Fruit fly (Drosophila melanogaster) whole organism, embryonic: ENCODE measurements around the gene alpha-Est9.

Experiments used
- CG10543 ChIP-seq: fragments of 200-800 bp; sonication (Bioruptor generic); optimal IDR thresholded peaks from 3 replicates; lab custom pipeline; 2017; ENCODE audit warnings: missing biosample characterization, mild to moderate bottlenecking, missing genetic modification characterization, moderate library complexity
- CG10979 ChIP-seq: fragments of 200-800 bp; sonication (Bioruptor generic); optimal IDR thresholded peaks from 2 replicates; lab custom pipeline; 2018; ENCODE audit warnings: missing biosample characterization, mild to moderate bottlenecking, missing genetic modification characterization, moderate library complexity
- CG11085 ChIP-seq: fragments of 200-800 bp; sonication (Bioruptor generic); IDR thresholded peaks from 2 replicates; pipeline ENCODE4 v1.3.6; 2022; ENCODE audit warnings: missing biosample characterization, missing genetic modification characterization
- CG11398 ChIP-seq: fragments of 200-800 bp; sonication (Bioruptor generic); optimal IDR thresholded peaks from 2 replicates; lab custom pipeline; 2016; ENCODE audit warnings: missing biosample characterization, missing genetic modification characterization
- CG15269 ChIP-seq: fragments of 200-800 bp; sonication (Bioruptor generic); optimal IDR thresholded peaks from 2 replicates; lab custom pipeline; 2018; ENCODE audit warnings: missing biosample characterization, mild to moderate bottlenecking, missing genetic modification characterization, moderate library complexity
- CG15479 ChIP-seq: fragments of 200-800 bp; sonication (Bioruptor generic); optimal IDR thresholded peaks from 3 replicates; lab custom pipeline; 2019; ENCODE audit warnings: missing biosample characterization, mild to moderate bottlenecking, missing genetic modification characterization, moderate library complexity
- CG17186 ChIP-seq: fragments of 200-800 bp; sonication (Bioruptor generic); optimal IDR thresholded peaks from 3 replicates; lab custom pipeline; 2017; ENCODE audit warnings: missing biosample characterization, missing genetic modification reagents, missing genetic modification characterization
- CG17359 ChIP-seq: fragments of 200-800 bp; sonication (Bioruptor generic); optimal IDR thresholded peaks from 3 replicates; lab custom pipeline; 2018; ENCODE audit warnings: missing biosample characterization, mild to moderate bottlenecking, missing genetic modification characterization, moderate library complexity
- CG17385 ChIP-seq: fragments of 200-800 bp; sonication (Bioruptor generic); optimal IDR thresholded peaks from 3 replicates; lab custom pipeline; 2018; ENCODE audit warnings: missing biosample characterization, mild to moderate bottlenecking, missing genetic modification characterization
- CG18262 ChIP-seq: fragments of 200-800 bp; optimal IDR thresholded peaks from 3 replicates; lab custom pipeline; 2019; ENCODE audit warnings: missing biosample characterization, mild to moderate bottlenecking, missing genetic modification characterization, moderate library complexity
- CG2199 ChIP-seq: fragments of 200-800 bp; sonication (Bioruptor generic); IDR thresholded peaks from 3 replicates; pipeline ENCODE4 v1.3.6; 2022; ENCODE audit warnings: missing biosample characterization, missing genetic modification characterization
- CG2712 ChIP-seq: fragments of 200-800 bp; optimal IDR thresholded peaks from 3 replicates; lab custom pipeline; 2019; ENCODE audit warnings: missing biosample characterization, mild to moderate bottlenecking, missing genetic modification characterization, moderate library complexity
- CG31365 ChIP-seq: fragments of 200-800 bp; sonication (Bioruptor generic); optimal IDR thresholded peaks from 2 replicates; lab custom pipeline; 2018; ENCODE audit warnings: missing biosample characterization, mild to moderate bottlenecking, missing genetic modification characterization
- CG3407 ChIP-seq: fragments of 200-800 bp; sonication (Bioruptor generic); optimal IDR thresholded peaks from 2 replicates; lab custom pipeline; 2018; ENCODE audit warnings: missing biosample characterization, mild to moderate bottlenecking, missing genetic modification characterization
- CG34224 ChIP-seq: fragments of 200-800 bp; sonication (Bioruptor generic); IDR thresholded peaks from 3 replicates; pipeline ENCODE4 v1.3.6; 2022; ENCODE audit warnings: missing biosample characterization, missing genetic modification characterization; ENCODE audit not compliant: partially characterized antibody
- CG34376 ChIP-seq: fragments of 200-800 bp; sonication (Bioruptor generic); optimal IDR thresholded peaks from 2 replicates; lab custom pipeline; 2018; ENCODE audit warnings: missing biosample characterization, mild to moderate bottlenecking, missing genetic modification characterization
- CG3838 ChIP-seq: fragments of 200-800 bp; sonication (Bioruptor generic); optimal IDR thresholded peaks from 3 replicates; lab custom pipeline; 2016; ENCODE audit warnings: missing biosample characterization, missing genetic modification characterization
- CG3847 ChIP-seq: fragments of 200-800 bp; sonication (Bioruptor generic); IDR thresholded peaks from 2 replicates; pipeline ENCODE4 v1.3.6; 2022; ENCODE audit warnings: missing biosample characterization, missing genetic modification characterization
- CG43689 ChIP-seq: fragments of 200-800 bp; sonication (Bioruptor generic); IDR thresholded peaks from 2 replicates; pipeline ENCODE4 v1.3.6; 2022; ENCODE audit warnings: missing biosample characterization, missing genetic modification characterization
- CG6854 ChIP-seq: fragments of 200-800 bp; sonication (Bioruptor generic); optimal IDR thresholded peaks from 3 replicates; lab custom pipeline; 2017; ENCODE audit warnings: missing biosample characterization, mild to moderate bottlenecking, missing genetic modification characterization
- Dad ChIP-seq: fragments of 200-800 bp; sonication (Bioruptor generic); optimal IDR thresholded peaks from 3 replicates; lab custom pipeline; 2016; ENCODE audit warnings: missing biosample characterization, missing genetic modification characterization
- Deaf1 ChIP-seq: fragments of 200-800 bp; optimal IDR thresholded peaks from 3 replicates; lab custom pipeline; 2019; ENCODE audit warnings: missing biosample characterization, mild to moderate bottlenecking, missing genetic modification characterization, moderate library complexity
- HmgD ChIP-seq: fragments of 200-800 bp; sonication (Bioruptor generic); optimal IDR thresholded peaks from 3 replicates; lab custom pipeline; 2016; ENCODE audit warnings: missing biosample characterization, missing genetic modification characterization
- Hmr ChIP-seq: fragments of 200-800 bp; sonication (Bioruptor generic); optimal IDR thresholded peaks from 3 replicates; lab custom pipeline; 2017; ENCODE audit warnings: mild to moderate bottlenecking, missing biosample characterization, missing genetic modification reagents, missing genetic modification characterization
- Mes4 ChIP-seq: fragments of 200-800 bp; sonication (Bioruptor generic); optimal IDR thresholded peaks from 2 replicates; lab custom pipeline; 2016; ENCODE audit warnings: missing biosample characterization, missing genetic modification characterization
- NK7.1 ChIP-seq: fragments of 200-800 bp; sonication (Bioruptor generic); optimal IDR thresholded peaks from 3 replicates; lab custom pipeline; 2016; ENCODE audit warnings: missing biosample characterization, missing genetic modification characterization
- Ptx1 ChIP-seq: fragments of 200-800 bp; sonication (Bioruptor generic); IDR thresholded peaks from 2 replicates; pipeline ENCODE4 v1.3.6; 2022; ENCODE audit warnings: missing biosample characterization, missing genetic modification characterization
- Six4 ChIP-seq: fragments of 200-800 bp; sonication (Bioruptor generic); optimal IDR thresholded peaks from 2 replicates; lab custom pipeline; 2016; ENCODE audit warnings: missing biosample characterization, missing genetic modification characterization
- Tbp ChIP-seq: fragments of >200 bp; optimal IDR thresholded peaks from 2 replicates; lab custom pipeline; 2018; ENCODE audit warnings: missing biosample characterization, missing genetic modification characterization
- Xrp1 ChIP-seq: fragments of 200-800 bp; sonication (Bioruptor generic); IDR thresholded peaks from 2 replicates; pipeline ENCODE4 v1.3.6; 2022; ENCODE audit warnings: missing biosample characterization, missing genetic modification characterization
- abd-A ChIP-seq: fragments of 200-800 bp; sonication (Bioruptor generic); optimal IDR thresholded peaks from 3 replicates; lab custom pipeline; 2019; ENCODE audit warnings: missing biosample characterization, mild to moderate bottlenecking, missing genetic modification characterization, moderate library complexity
- amos ChIP-seq: fragments of 200-800 bp; sonication (Bioruptor generic); IDR thresholded peaks from 2 replicates; pipeline ENCODE4 v1.3.6; 2022; ENCODE audit warnings: missing biosample characterization, missing genetic modification characterization; ENCODE audit not compliant: partially characterized antibody
- ase ChIP-seq: fragments of 200-800 bp; sonication (Bioruptor generic); IDR thresholded peaks from 3 replicates; pipeline ENCODE4 v1.3.6; 2022; ENCODE audit warnings: missing biosample characterization, missing genetic modification characterization
- bigmax ChIP-seq: fragments of 200-800 bp; sonication (Bioruptor generic); optimal IDR thresholded peaks from 2 replicates; lab custom pipeline; 2018; ENCODE audit warnings: missing biosample characterization, mild to moderate bottlenecking, missing genetic modification characterization
- bowl ChIP-seq: fragments of 200-800 bp; sonication (Bioruptor generic); IDR thresholded peaks from 2 replicates; pipeline ENCODE4 v1.3.6; 2022; ENCODE audit warnings: missing biosample characterization, missing genetic modification characterization
- cato ChIP-seq: fragments of 200-800 bp; sonication (Bioruptor generic); optimal IDR thresholded peaks from 2 replicates; lab custom pipeline; 2016; ENCODE audit warnings: missing biosample characterization, missing genetic modification characterization, borderline replicate concordance
- caup ChIP-seq: fragments of 200-800 bp; sonication (Bioruptor generic); optimal IDR thresholded peaks from 3 replicates; lab custom pipeline; 2017; ENCODE audit warnings: missing biosample characterization, mild to moderate bottlenecking, missing genetic modification characterization, moderate library complexity; ENCODE audit not compliant: severe bottlenecking
- cg ChIP-seq: fragments of 200-800 bp; sonication (Bioruptor generic); optimal IDR thresholded peaks from 3 replicates; lab custom pipeline; 2019; ENCODE audit warnings: missing biosample characterization, mild to moderate bottlenecking, missing genetic modification characterization, moderate library complexity
- ci ChIP-seq: fragments of 200-800 bp; sonication (Bioruptor generic); IDR thresholded peaks from 3 replicates; pipeline ENCODE4 v1.3.6; 2022; ENCODE audit warnings: missing biosample characterization, missing genetic modification characterization
- dm ChIP-seq: fragments of 200-800 bp; sonication (Bioruptor generic); optimal IDR thresholded peaks from 3 replicates; lab custom pipeline; 2016; ENCODE audit warnings: missing biosample characterization, missing genetic modification characterization
- exex ChIP-seq: fragments of 200-800 bp; sonication (Bioruptor generic); optimal IDR thresholded peaks from 4 replicates; lab custom pipeline; 2018; ENCODE audit warnings: missing biosample characterization, mild to moderate bottlenecking, missing genetic modification characterization, moderate library complexity
- fu2 ChIP-seq: fragments of 200-800 bp; sonication (Bioruptor generic); optimal IDR thresholded peaks from 2 replicates; lab custom pipeline; 2016; ENCODE audit warnings: missing biosample characterization, missing genetic modification characterization
- gcm ChIP-seq: fragments of 200-800 bp; sonication (Bioruptor generic); optimal IDR thresholded peaks from 2 replicates; lab custom pipeline; 2019; ENCODE audit warnings: missing biosample characterization, mild to moderate bottlenecking, missing genetic modification characterization, moderate library complexity
- h ChIP-seq: fragments of >200 bp; optimal IDR thresholded peaks from 2 replicates; lab custom pipeline; 2017
- ham ChIP-seq: fragments of 200-800 bp; sonication (Bioruptor generic); IDR thresholded peaks from 2 replicates; pipeline ENCODE4 v1.3.6; 2022; ENCODE audit warnings: missing biosample characterization, missing genetic modification characterization
- insv ChIP-seq, 2 experiments: fragments of 200-800 bp; sonication (Bioruptor generic); optimal IDR thresholded peaks; 3 replicates each; lab custom pipeline; 2016 to 2018; ENCODE audit warnings: missing biosample characterization in 2 of 2, missing genetic modification characterization in 2 of 2
- mld ChIP-seq: fragments of 200-800 bp; sonication (Bioruptor generic); IDR thresholded peaks from 3 replicates; pipeline ENCODE4 v1.3.6; 2022; ENCODE audit warnings: missing biosample characterization, missing genetic modification characterization; ENCODE audit not compliant: partially characterized antibody
- sd ChIP-seq: fragments of 200-800 bp; sonication (Bioruptor generic); optimal IDR thresholded peaks from 3 replicates; lab custom pipeline; 2018; ENCODE audit warnings: missing biosample characterization, mild to moderate bottlenecking, missing genetic modification characterization, moderate library complexity
- sens ChIP-seq: fragments of 200-800 bp; sonication (Bioruptor generic); peaks from one replicate; lab custom pipeline; 2016; ENCODE audit warnings: missing biosample characterization, missing genetic modification characterization
- usp ChIP-seq: fragments of >200 bp; optimal IDR thresholded peaks from 2 replicates; lab custom pipeline; 2017; ENCODE audit warnings: missing biosample characterization, missing genetic modification characterization
- wor ChIP-seq: fragments of 200-800 bp; sonication (Bioruptor generic); IDR thresholded peaks from 2 replicates; pipeline ENCODE4 v1.3.6; 2022; ENCODE audit warnings: missing biosample characterization, missing genetic modification characterization
- z ChIP-seq: fragments of 200-800 bp; sonication (Bioruptor generic); IDR thresholded peaks from 3 replicates; pipeline ENCODE4 v1.3.6; 2022; ENCODE audit warnings: missing biosample characterization, missing genetic modification characterization

alpha-Est9 gene

dm6 chr3R:7515599-7516069, 10.7 kb upstream of the alpha-Est9 start, which contains the start of gene alpha-Est8 (continued):
- TF ChIP-seq bigmax (GFP tag; lab: Kevin White, UChicago) (no peak), Six4 (GFP tag; lab: Kevin White, UChicago) (no peak), Ptx1 (GFP tag; lab: Robert Waterston, UW) (no peak), HmgD (no peak), Tbp (no peak), usp (GFP tag; lab: Kevin White, UChicago) (no peak), ham (GFP tag; lab: Robert Waterston, UW) (no peak), amos (GFP tag; lab: Robert Waterston, UW) (peak; percentile 55; the same call in 1 of the 2 replicates), exex (tag; lab: Kevin White, UChicago) (peak; percentile 89), z (GFP tag; lab: Robert Waterston, UW) (peak; percentile 97), CG18262 (tag; lab: Kevin White, UChicago) (no peak), CG15479 (GFP tag; lab: Kevin White, UChicago) (no peak), CG11398 (GFP tag; lab: Kevin White, UChicago) (no peak), mld (GFP tag; lab: Robert Waterston, UW) (no peak), CG43689 (no peak), CG11085 (no peak), CG34376 (peak; percentile 84), Hmr (peak; percentile 40), CG3407 (GFP tag; lab: Kevin White, UChicago) (no peak), NK7.1 (no peak), sd (peak; percentile 77), ci (GFP tag; lab: Robert Waterston, UW) (no peak), Xrp1 (GFP tag; lab: Robert Waterston, UW) (no peak), CG17359 (tag; lab: Kevin White, UChicago) (no peak), CG17385 (GFP tag; lab: Kevin White, UChicago) (no peak), ase (GFP tag; lab: Robert Waterston, UW) (no peak), sens (GFP tag; lab: Kevin White, UChicago) (peak; percentile 41), fu2 (GFP tag; lab: Kevin White, UChicago) (no peak), cg (GFP tag; lab: Kevin White, UChicago) (peak; percentile 61), cato (no peak), wor (no peak), abd-A (tag; lab: Kevin White, UChicago) (peak; percentile 62), gcm (GFP tag; lab: Kevin White, UChicago) (no peak), CG6854 (peak; percentile 2), CG3847 (GFP tag; lab: Robert Waterston, UW) (0 out of 2 replicates have a peak, but pooled peaks have one; percentile 15), CG2712 (tag; lab: Kevin White, UChicago) (no peak), CG3838 (GFP tag; lab: Kevin White, UChicago) (no peak), Mes4 (GFP tag; lab: Kevin White, UChicago) (no peak), CG31365 (tag; lab: Kevin White, UChicago) (no peak), insv (GFP tag; optimal IDR thresholded peaks at IDR 0.05; lab: Kevin White, UChicago) (no peak), dm (GFP tag; lab: Kevin White, UChicago) (no peak), h (lab: Kevin White, UChicago) (no peak), caup (GFP tag; lab: Kevin White, UChicago) (no peak), CG34224 (peak; percentile 55; the same call in 2 of the 3 replicates), CG2199 (GFP tag; lab: Robert Waterston, UW) (0 out of 3 replicates have a peak, but pooled peaks have one; percentile 55), CG10979 (no peak), bowl (GFP tag; lab: Robert Waterston, UW) (no peak), Dad (GFP tag; lab: Kevin White, UChicago) (no peak), CG10543 (GFP tag; lab: Kevin White, UChicago) (peak; percentile 93), CG17186 (no peak), CG15269 (peak; percentile 32), Deaf1 (peak; percentile 75)
